Worm (Caenorhabditis elegans) whole organism, L2 larva: ENCODE measurements around the gene F54A3.2.

Source experiments
- C34F6.9 ChIP-seq: fragments of 150-350 bp; optimal IDR thresholded peaks from 2 replicates; lab custom pipeline; 2014; ENCODE audit warnings: missing biosample characterization, missing genetic modification characterization
- F13H6.1 ChIP-seq: sonication (generic microtip); optimal IDR thresholded peaks from 2 replicates; lab custom pipeline; 2016; ENCODE audit warnings: missing genetic modification characterization, missing compliant biosample characterization
- R02D3.7 ChIP-seq: fragments of 150-350 bp; optimal IDR thresholded peaks from 2 replicates; lab custom pipeline; 2014; ENCODE audit warnings: missing biosample characterization, missing genetic modification characterization
- ZK546.5 ChIP-seq: sonication (generic microtip); optimal IDR thresholded peaks from 2 replicates; lab custom pipeline; 2017; ENCODE audit warnings: missing biosample characterization, missing genetic modification characterization
- alr-1 ChIP-seq: fragments of 150-350 bp; optimal IDR thresholded peaks from 2 replicates; lab custom pipeline; 2014; ENCODE audit warnings: missing biosample characterization, missing genetic modification characterization
- aly-2 ChIP-seq: fragments of 150-350 bp; optimal IDR thresholded peaks from 2 replicates; lab custom pipeline; 2014; ENCODE audit warnings: missing biosample characterization, missing genetic modification characterization
- ama-1 ChIP-seq: fragments of 150-350 bp; optimal IDR thresholded peaks from 2 replicates; lab custom pipeline; 2018; ENCODE audit warnings: inconsistent platforms
- blmp-1 ChIP-seq: sonication (generic microtip); optimal IDR thresholded peaks from 2 replicates; lab custom pipeline; 2017; ENCODE audit warnings: missing genetic modification characterization, mild to moderate bottlenecking, missing compliant biosample characterization, antibody characterized with exemption, moderate library complexity; ENCODE audit not compliant: insufficient read depth
- ceh-16 ChIP-seq: fragments of 150-350 bp; optimal IDR thresholded peaks from 2 replicates; lab custom pipeline; 2014; ENCODE audit warnings: missing biosample characterization, missing genetic modification characterization
- ceh-82 ChIP-seq: fragments of 150-350 bp; optimal IDR thresholded peaks from 2 replicates; lab custom pipeline; 2014; ENCODE audit warnings: missing biosample characterization, missing genetic modification characterization
- crh-2 ChIP-seq: sonication (generic microtip); optimal IDR thresholded peaks from 2 replicates; lab custom pipeline; 2017; ENCODE audit warnings: missing biosample characterization, missing genetic modification characterization
- egl-27 ChIP-seq: sonication (generic microtip); optimal IDR thresholded peaks from 3 replicates; lab custom pipeline; 2017; ENCODE audit warnings: missing biosample characterization, missing genetic modification reagents, missing genetic modification characterization
- elt-1 ChIP-seq: fragments of 150-350 bp; optimal IDR thresholded peaks from 2 replicates; lab custom pipeline; 2014; ENCODE audit warnings: missing biosample characterization, missing genetic modification characterization
- fos-1 ChIP-seq: fragments of 150-350 bp; optimal IDR thresholded peaks from 2 replicates; lab custom pipeline; 2014; ENCODE audit warnings: missing biosample characterization, missing genetic modification characterization
- gmeb-1 ChIP-seq: fragments of 150-350 bp; optimal IDR thresholded peaks from 2 replicates; lab custom pipeline; 2014; ENCODE audit warnings: missing biosample characterization, missing genetic modification characterization
- lin-11 ChIP-seq: fragments of 150-350 bp; sonication (generic microtip); optimal IDR thresholded peaks from 2 replicates; lab custom pipeline; 2014; ENCODE audit warnings: missing biosample characterization, missing genetic modification characterization, inconsistent platforms, mixed read lengths
- lin-13 ChIP-seq: fragments of 150-350 bp; optimal IDR thresholded peaks from 2 replicates; lab custom pipeline; 2014; ENCODE audit warnings: missing biosample characterization, missing genetic modification reagents, missing genetic modification characterization
- lin-39 ChIP-seq: fragments of 150-350 bp; optimal IDR thresholded peaks from 2 replicates; lab custom pipeline; 2014; ENCODE audit warnings: missing biosample characterization, missing genetic modification reagents, missing genetic modification characterization
- lsy-2 ChIP-seq, 2 experiments: fragments of 150-350 bp in 1 of 2; sonication (generic microtip) in 1 of 2; optimal IDR thresholded peaks; 2 replicates each; lab custom pipeline; 2014 to 2017; ENCODE audit warnings: missing biosample characterization in 2 of 2, missing genetic modification characterization in 2 of 2
- mab-5 ChIP-seq: fragments of 150-350 bp; optimal IDR thresholded peaks from 2 replicates; lab custom pipeline; 2014; ENCODE audit warnings: missing biosample characterization, missing genetic modification characterization
- mbf-1 ChIP-seq: sonication (generic microtip); optimal IDR thresholded peaks from 2 replicates; lab custom pipeline; 2017; ENCODE audit warnings: missing biosample characterization, missing genetic modification characterization
- mdl-1 ChIP-seq, 2 experiments: fragments of 150-350 bp in 1 of 2; sonication (generic microtip) in 1 of 2; optimal IDR thresholded peaks; 2 replicates each; lab custom pipeline; 2017; ENCODE audit warnings: missing biosample characterization in 2 of 2, missing genetic modification characterization in 2 of 2
- nhr-11 ChIP-seq: fragments of 150-350 bp; optimal IDR thresholded peaks from 2 replicates; lab custom pipeline; 2014; ENCODE audit warnings: missing biosample characterization, missing genetic modification characterization
- nhr-12 ChIP-seq: fragments of 150-350 bp; optimal IDR thresholded peaks from 2 replicates; lab custom pipeline; 2014; ENCODE audit warnings: missing biosample characterization, missing genetic modification characterization
- nhr-129 ChIP-seq: fragments of 150-350 bp; optimal IDR thresholded peaks from 2 replicates; lab custom pipeline; 2014; ENCODE audit warnings: missing biosample characterization, missing genetic modification characterization
- nhr-23 ChIP-seq: fragments of 150-350 bp; optimal IDR thresholded peaks from 2 replicates; lab custom pipeline; 2014; ENCODE audit warnings: missing biosample characterization, missing genetic modification reagents, missing genetic modification characterization
- nhr-237 ChIP-seq: fragments of 150-350 bp; optimal IDR thresholded peaks from 2 replicates; lab custom pipeline; 2014; ENCODE audit warnings: missing biosample characterization, missing genetic modification characterization
- nhr-77 ChIP-seq: fragments of 150-350 bp; optimal IDR thresholded peaks from 2 replicates; lab custom pipeline; 2014; ENCODE audit warnings: missing biosample characterization, missing genetic modification characterization
- peb-1 ChIP-seq: fragments of 150-350 bp; optimal IDR thresholded peaks from 2 replicates; lab custom pipeline; 2014; ENCODE audit warnings: missing biosample characterization, missing genetic modification characterization
- sem-4 ChIP-seq: fragments of 150-350 bp; optimal IDR thresholded peaks from 2 replicates; lab custom pipeline; 2014; ENCODE audit warnings: missing biosample characterization, missing genetic modification reagents, missing genetic modification characterization
- sma-3 ChIP-seq: sonication (generic microtip); optimal IDR thresholded peaks from 2 replicates; lab custom pipeline; 2016; ENCODE audit warnings: missing genetic modification reagents, missing genetic modification characterization, missing compliant biosample characterization
- sma-9 ChIP-seq, 2 experiments: fragments of 150-350 bp in 1 of 2; sonication (generic microtip) in 1 of 2; optimal IDR thresholded peaks; 2 replicates each; lab custom pipeline; 2014 to 2016; ENCODE audit warnings: missing genetic modification characterization in 2 of 2, mild to moderate bottlenecking in 1 of 2, missing biosample characterization in 1 of 2, missing compliant biosample characterization in 1 of 2, missing genetic modification reagents in 1 of 2, moderate library complexity in 1 of 2
- snpc-4 ChIP-seq: fragments of 150-350 bp; optimal IDR thresholded peaks from 2 replicates; lab custom pipeline; 2014; ENCODE audit warnings: missing biosample characterization, missing genetic modification characterization
- unc-39 ChIP-seq: fragments of 150-350 bp; optimal IDR thresholded peaks from 2 replicates; lab custom pipeline; 2014; ENCODE audit warnings: missing biosample characterization, missing genetic modification characterization
- unc-55 ChIP-seq: fragments of 150-350 bp; sonication (generic microtip); optimal IDR thresholded peaks from 3 replicates; lab custom pipeline; 2014; ENCODE audit warnings: missing biosample characterization, missing genetic modification reagents, missing genetic modification characterization
- ztf-11 ChIP-seq: sonication (generic microtip); optimal IDR thresholded peaks from 2 replicates; lab custom pipeline; 2017; ENCODE audit warnings: missing biosample characterization, missing genetic modification characterization
- ztf-4 ChIP-seq: fragments of 150-350 bp; optimal IDR thresholded peaks from 2 replicates; lab custom pipeline; 2014; ENCODE audit warnings: missing biosample characterization, missing genetic modification characterization

Gene F54A3.2

ce11 chrII:2215512-2215911 is 27.9 kb upstream of the F54A3.2 start:
- no peak for TF ChIP-seq lin-11 (tag; lab: Kevin White, UChicago)
- no peak for TF ChIP-seq sem-4
- no peak for TF ChIP-seq C34F6.9 (tag; lab: Kevin White, UChicago)
- TF ChIP-seq unc-55 (GFP tag; lab: Kevin White, UChicago) = no peak
- no peak for TF ChIP-seq alr-1 (tag; lab: Kevin White, UChicago)
- no peak for TF ChIP-seq nhr-237 (tag; lab: Kevin White, UChicago)
- TF ChIP-seq egl-27 (tag; lab: Kevin White, UChicago) = no peak
- TF ChIP-seq lsy-2 (tag; optimal IDR thresholded peaks at IDR 0.05; lab: Kevin White, UChicago) = no peak
- no peak for TF ChIP-seq blmp-1 (tag; lab: Kevin White, UChicago)
- no peak for TF ChIP-seq sma-9 (GFP tag; optimal IDR thresholded peaks at IDR 0.05; lab: Kevin White, UChicago)
- no peak for TF ChIP-seq sma-9 (tag; optimal IDR thresholded peaks at IDR 0.05; lab: Kevin White, UChicago)
- TF ChIP-seq ceh-16 = no peak
- TF ChIP-seq, all 48 proteins: peak for 0

DNA sequence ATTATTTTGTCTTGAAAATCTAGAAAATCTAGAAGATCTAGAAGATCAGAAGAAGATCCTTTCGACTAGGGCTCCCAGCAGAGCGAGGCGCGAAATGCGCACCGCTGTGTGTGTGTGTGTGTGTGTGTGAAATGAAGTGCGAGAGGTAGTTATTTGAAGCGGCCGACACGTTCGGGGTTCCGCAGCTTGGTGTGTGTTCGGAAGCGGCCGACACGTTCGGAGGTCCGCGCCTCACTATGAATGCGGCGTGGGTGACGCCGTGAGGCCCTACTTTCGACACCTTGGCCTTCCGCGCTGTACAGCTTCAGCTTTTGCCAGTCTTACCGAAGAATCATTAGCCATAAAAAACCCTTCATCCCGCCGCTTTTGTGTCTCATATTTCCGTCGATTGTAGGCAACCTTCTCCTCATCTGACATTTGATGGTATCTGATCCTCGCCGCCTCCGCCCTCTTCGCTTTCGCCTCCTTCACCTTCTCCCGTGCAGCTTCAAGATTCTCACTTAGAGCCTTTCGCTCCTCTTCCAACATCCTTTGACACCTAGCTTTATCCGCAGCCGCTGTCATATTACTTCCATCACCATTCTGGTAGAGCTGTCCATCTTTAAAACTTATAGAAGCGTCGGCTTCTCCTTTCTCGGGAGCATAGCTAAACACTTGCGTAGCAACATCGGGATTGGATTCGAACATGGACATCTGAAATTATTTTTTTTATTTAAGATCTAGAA is 26.3 kb upstream of the F54A3.2 start:
- no peak for TF ChIP-seq crh-2 (tag; lab: Kevin White, UChicago)
- TF ChIP-seq egl-27 (tag; lab: Kevin White, UChicago) = no peak
- TF ChIP-seq mab-5 (tag; lab: Kevin White, UChicago) = no peak
- TF ChIP-seq nhr-23 (tag; lab: Kevin White, UChicago) = no peak
- TF ChIP-seq nhr-12 (tag; lab: Kevin White, UChicago) = no peak
- TF ChIP-seq unc-55 (GFP tag; lab: Kevin White, UChicago) = no peak
- no peak for TF ChIP-seq unc-39 (tag; lab: Kevin White, UChicago)
- no peak for TF ChIP-seq R02D3.7 (tag; lab: Kevin White, UChicago)
- TF ChIP-seq snpc-4 (tag; lab: Kevin White, UChicago) = no peak
- TF ChIP-seq ztf-4 = no peak
- TF ChIP-seq aly-2 (tag; lab: Kevin White, UChicago) = no peak
- no peak for TF ChIP-seq mbf-1 (tag; lab: Kevin White, UChicago)

DNA sequence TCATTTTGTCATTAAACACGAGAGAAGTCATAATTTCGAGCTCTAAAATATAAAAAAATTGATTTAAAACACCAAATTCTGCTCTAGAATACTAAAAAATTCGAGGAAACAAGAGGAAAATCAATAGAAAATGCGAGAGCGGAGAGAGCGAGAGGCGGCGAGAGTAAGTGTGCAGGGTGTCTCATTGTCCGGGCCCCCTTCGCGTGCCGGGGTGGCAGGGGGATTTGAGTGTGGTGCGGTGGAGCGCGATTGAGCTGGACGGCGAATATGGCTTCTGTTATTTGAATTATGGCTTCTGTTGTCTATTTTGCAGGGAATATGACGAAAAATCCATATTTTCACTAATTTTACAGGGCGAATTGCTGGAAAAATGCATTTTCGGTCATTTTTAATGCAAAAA is 23.6 kb upstream of the F54A3.2 start, which contains the start of gene Y59C2A.3:
TSS of gene Y59C2A.3 (minus strand) at position 42 of the 400 bp plus-strand sequence.
- TF ChIP-seq mdl-1 (tag; optimal IDR thresholded peaks at IDR 0.05; lab: Kevin White, UChicago) (no peak), lsy-2 (tag; optimal IDR thresholded peaks at IDR 0.05; lab: Kevin White, UChicago) (peak; percentile 19 to 61), egl-27 (tag; lab: Kevin White, UChicago) (no peak), elt-1 (tag; lab: Kevin White, UChicago) (no peak), nhr-77 (tag; lab: Kevin White, UChicago) (no peak), gmeb-1 (tag; lab: Kevin White, UChicago) (no peak), mbf-1 (tag; lab: Kevin White, UChicago) (no peak), sma-3 (no peak), fos-1 (no peak), ZK546.5 (tag; lab: Kevin White, UChicago) (no peak), nhr-129 (peak; percentile 44), ceh-82 (tag; lab: Kevin White, UChicago) (no peak), ztf-11 (no peak), unc-55 (GFP tag; lab: Kevin White, UChicago) (peak; percentile 82), lin-13 (GFP tag; lab: Kevin White, UChicago) (peak; percentile 35), F13H6.1 (tag; lab: Kevin White, UChicago) (peak; percentile 25), lin-11 (tag; lab: Kevin White, UChicago) (peak; percentile 40), lin-39 (tag; lab: Kevin White, UChicago) (no peak), peb-1 (tag; lab: Kevin White, UChicago) (no peak), ama-1 (lab: Kevin White, UChicago) (no peak), C34F6.9 (tag; lab: Kevin White, UChicago) (peak; percentile 54), nhr-237 (tag; lab: Kevin White, UChicago) (no peak), sma-9 (GFP tag; optimal IDR thresholded peaks at IDR 0.05; lab: Kevin White, UChicago) (no peak), sma-9 (tag; optimal IDR thresholded peaks at IDR 0.05; lab: Kevin White, UChicago) (no peak), aly-2 (tag; lab: Kevin White, UChicago) (no peak), blmp-1 (tag; lab: Kevin White, UChicago) (no peak), snpc-4 (tag; lab: Kevin White, UChicago) (no peak), nhr-11 (tag; lab: Kevin White, UChicago) (no peak), ceh-16 (no peak), unc-39 (tag; lab: Kevin White, UChicago) (no peak)
